Fruit fly (Drosophila melanogaster): Measurements from ENCODE around the gene CecB.

DNA sequence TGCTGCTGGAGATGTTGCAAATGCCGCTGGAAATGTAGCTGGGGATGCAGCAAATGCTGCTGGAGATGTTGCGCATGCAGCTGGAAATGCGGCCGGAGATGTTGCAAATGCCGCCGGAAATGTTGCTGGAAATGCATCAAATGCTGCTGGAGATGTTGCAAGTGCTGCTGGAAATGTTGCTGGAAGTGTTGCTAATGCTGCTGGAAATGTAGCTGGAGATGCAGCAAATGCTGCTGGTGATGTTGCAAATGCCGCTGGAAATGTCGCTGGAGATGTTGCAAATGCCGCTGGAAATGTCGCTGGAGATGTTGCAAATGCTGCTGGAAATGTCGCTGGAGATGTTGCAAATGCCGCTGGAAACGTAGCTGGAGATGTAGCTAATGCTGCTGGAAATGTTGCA is 38.7 kb upstream of the CecB start:
- TF ChIP-seq CTCF (optimal IDR thresholded peaks at IDR 0.05), result no peak
- TF ChIP-seq CG8478 (optimal IDR thresholded peaks at IDR 0.05), result no peak
